Fruit fly (Drosophila melanogaster): ENCODE measurements around the gene CG15203.

Gene CG15203

DNA sequence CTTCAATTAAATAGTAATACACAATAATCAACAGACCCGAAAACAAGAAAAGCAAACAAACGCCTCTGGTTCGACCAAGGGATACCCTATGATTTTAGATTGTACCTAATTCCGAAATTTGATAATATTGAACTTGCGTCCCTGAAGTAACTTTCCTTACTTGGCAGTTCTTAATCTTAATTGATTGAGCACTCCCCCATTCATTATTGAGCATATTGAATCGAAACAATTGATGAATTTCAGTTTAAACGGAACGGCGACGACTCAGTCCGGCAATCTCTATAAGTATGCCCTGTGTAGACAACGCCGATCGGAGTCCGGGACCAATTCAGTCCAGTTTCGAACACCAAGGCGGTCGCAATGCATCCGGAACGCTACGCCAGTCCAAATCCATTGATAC is at the start of gene CG15203:
Gene CG15203 (plus strand): TSS at position 301 of the 400 bp plus-strand sequence.
- TF ChIP-seq h (GFP tag; optimal IDR thresholded peaks at IDR 0.05) (no peak), OdsH (GFP tag; optimal IDR thresholded peaks at IDR 0.05) (no peak), CrebA (GFP tag; optimal IDR thresholded peaks at IDR 0.05; ENCODE audit: borderline replicate concordance) (no peak), psq (GFP tag; optimal IDR thresholded peaks at IDR 0.05) (no peak), sage (GFP tag; optimal IDR thresholded peaks at IDR 0.05) (no peak), ey (GFP tag; optimal IDR thresholded peaks at IDR 0.05) (no peak), Hr78 (GFP tag; optimal IDR thresholded peaks at IDR 0.05) (no peak), usp (GFP tag; optimal IDR thresholded peaks at IDR 0.05) (no peak), CG32264 (GFP tag; optimal IDR thresholded peaks at IDR 0.05) (no peak)

DNA sequence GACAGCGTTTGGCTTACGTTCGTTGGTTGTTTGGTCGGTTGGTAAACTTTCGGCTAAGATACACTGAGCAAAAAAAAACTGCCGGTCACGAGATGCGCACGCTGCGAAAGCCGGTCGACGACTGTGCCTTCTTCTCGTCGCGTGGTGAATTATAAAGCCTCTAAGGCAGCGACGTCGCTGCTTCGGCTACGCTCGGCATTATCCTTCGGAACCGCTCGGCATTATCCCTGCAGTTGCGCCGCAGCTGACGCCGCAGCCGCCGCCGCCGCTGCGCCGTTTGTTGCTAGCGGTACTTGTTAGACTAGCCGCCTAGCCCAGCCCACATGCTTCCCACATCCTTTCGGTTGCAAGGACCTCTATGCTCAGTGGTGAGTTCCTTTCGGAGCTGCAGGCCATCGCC is 26.6 kb upstream of the CG15203 start, which contains the start of gene vex:
Gene vex (minus strand): TSS at position 114 of the 400 bp plus-strand sequence.
- TF ChIP-seq Rel (GFP tag; optimal IDR thresholded peaks at IDR 0.05) = no peak
- TF ChIP-seq Rel (tag; optimal IDR thresholded peaks at IDR 0.05) = no peak
- TF ChIP-seq CrebA (GFP tag; optimal IDR thresholded peaks at IDR 0.05; ENCODE audit: borderline replicate concordance) = no peak
- TF ChIP-seq CG32264 (GFP tag; optimal IDR thresholded peaks at IDR 0.05) = no peak
- no peak for TF ChIP-seq Myc (optimal IDR thresholded peaks at IDR 0.05)
- no peak for TF ChIP-seq psq (GFP tag; optimal IDR thresholded peaks at IDR 0.05)
- TF ChIP-seq Hnf4 (GFP tag; optimal IDR thresholded peaks at IDR 0.05) = no peak
- TF ChIP-seq Dfd (GFP tag; optimal IDR thresholded peaks at IDR 0.05) = no peak
- no peak for TF ChIP-seq ey (GFP tag; optimal IDR thresholded peaks at IDR 0.05)
- no peak for TF ChIP-seq CG9705 (GFP tag; optimal IDR thresholded peaks at IDR 0.05)

DNA sequence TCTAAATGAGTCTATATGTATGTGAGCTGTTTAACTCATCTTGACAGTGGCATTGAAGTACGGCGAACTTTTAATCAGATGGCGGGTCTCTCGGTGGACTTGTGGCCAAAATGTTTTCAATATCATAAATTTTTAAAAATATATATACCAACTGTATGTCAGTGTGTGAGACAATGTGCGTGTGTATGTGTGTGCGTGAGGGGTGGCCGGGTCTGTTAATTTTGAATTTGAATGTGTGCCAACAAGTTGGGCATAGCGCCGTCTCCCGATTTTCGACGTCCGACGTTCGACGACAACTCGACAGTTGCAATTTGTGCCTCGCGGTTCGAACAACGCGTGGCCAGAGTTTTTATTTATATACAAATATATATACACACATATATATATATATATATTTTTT is 21.9 kb upstream of the CG15203 start, which contains the start of gene SmydA-4:
Gene SmydA-4 (plus strand): TSS at position 301 of the 400 bp plus-strand sequence.
- TF ChIP-seq woc (GFP tag; optimal IDR thresholded peaks at IDR 0.05) = no peak
- TF ChIP-seq Abd-B (GFP tag; optimal IDR thresholded peaks at IDR 0.05) = no peak
- TF ChIP-seq N (GFP tag; optimal IDR thresholded peaks at IDR 0.05) = no peak
- no peak for TF ChIP-seq brk (GFP tag; optimal IDR thresholded peaks at IDR 0.05)
- TF ChIP-seq tai (GFP tag; optimal IDR thresholded peaks at IDR 0.05) = no peak
- TF ChIP-seq Vsx2 (GFP tag; optimal IDR thresholded peaks at IDR 0.05; ENCODE audit: partially characterized antibody) = no peak
- TF ChIP-seq lola (GFP tag; optimal IDR thresholded peaks at IDR 0.05) = no peak
- no peak for TF ChIP-seq dmrt93B (GFP tag; optimal IDR thresholded peaks at IDR 0.05)
- TF ChIP-seq rgr (GFP tag; optimal IDR thresholded peaks at IDR 0.05) = no peak
- no peak for TF ChIP-seq Sp1 (GFP tag; optimal IDR thresholded peaks at IDR 0.05)
- no peak for TF ChIP-seq OdsH (GFP tag; optimal IDR thresholded peaks at IDR 0.05)
- no peak for TF ChIP-seq Dif (GFP tag; optimal IDR thresholded peaks at IDR 0.05; ENCODE audit: partially characterized antibody)
- no peak for TF ChIP-seq Mio (GFP tag; optimal IDR thresholded peaks at IDR 0.05)
- TF ChIP-seq CG9705 (GFP tag; optimal IDR thresholded peaks at IDR 0.05) = no peak
- TF ChIP-seq h (GFP tag; optimal IDR thresholded peaks at IDR 0.05) = no peak
- no peak for TF ChIP-seq Rel (GFP tag; optimal IDR thresholded peaks at IDR 0.05)
- no peak for TF ChIP-seq Rel (tag; optimal IDR thresholded peaks at IDR 0.05)
- no peak for TF ChIP-seq HLH106 (tag; optimal IDR thresholded peaks at IDR 0.05)

DNA sequence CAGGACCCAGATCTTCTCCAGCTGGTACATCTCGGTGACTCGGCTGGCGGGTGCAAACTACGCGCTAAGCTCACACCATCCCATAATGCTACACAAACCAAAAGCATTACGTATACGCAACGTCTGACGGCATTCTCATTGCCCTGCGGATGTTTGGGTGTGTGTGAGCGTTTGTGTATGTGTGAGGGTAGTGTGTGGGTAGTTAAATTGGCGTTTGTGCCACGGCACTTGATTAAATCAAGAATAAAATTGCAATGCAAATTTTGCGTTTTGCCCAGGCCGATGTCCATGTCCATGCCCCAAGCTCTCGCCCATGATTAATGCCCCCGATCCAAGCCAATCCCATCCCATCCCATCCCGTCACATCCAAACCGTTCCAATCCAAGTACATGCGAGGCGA is 12.9 kb upstream of the CG15203 start, which contains the start of gene CG1552:
Gene CG1552 (minus strand): TSS at position 101 of the 400 bp plus-strand sequence.
- TF ChIP-seq sv (GFP tag; optimal IDR thresholded peaks at IDR 0.05) (no peak), Myc (optimal IDR thresholded peaks at IDR 0.05) (no peak), ey (GFP tag; optimal IDR thresholded peaks at IDR 0.05) (no peak), Mio (GFP tag; optimal IDR thresholded peaks at IDR 0.05) (no peak), psq (GFP tag; optimal IDR thresholded peaks at IDR 0.05) (no peak)

DNA sequence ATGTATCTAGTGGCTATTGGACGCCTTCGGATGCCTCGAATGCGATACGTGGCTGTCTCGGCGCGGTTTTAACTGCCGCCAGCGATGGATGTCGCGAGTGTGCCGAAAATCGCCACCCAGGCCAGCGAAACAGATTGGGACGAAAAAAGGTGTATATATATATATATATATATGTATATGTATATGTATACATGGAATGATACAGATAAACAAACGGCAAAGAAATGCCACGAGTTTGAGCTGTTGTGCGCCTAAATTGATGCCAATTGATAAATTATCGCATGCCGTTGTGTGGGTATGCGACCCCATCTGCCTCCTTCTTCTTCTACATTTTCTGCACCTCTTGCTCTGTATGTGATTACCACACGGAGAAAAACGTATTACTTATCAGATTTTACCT is 6.8 kb upstream of the CG15203 start, which contains the start of gene CG1545:
Gene CG1545 (minus strand): TSS at position 101 of the 400 bp plus-strand sequence.
- no peak for TF ChIP-seq CG9705 (GFP tag; optimal IDR thresholded peaks at IDR 0.05)
- no peak for TF ChIP-seq Hnf4 (GFP tag; optimal IDR thresholded peaks at IDR 0.05)
- no peak for TF ChIP-seq Hr83 (GFP tag; optimal IDR thresholded peaks at IDR 0.05; ENCODE audit: poor library complexity, severe bottlenecking)
- no peak for TF ChIP-seq jim (GFP tag; optimal IDR thresholded peaks at IDR 0.05)
- TF ChIP-seq GATAd (GFP tag; optimal IDR thresholded peaks at IDR 0.05) = no peak
- no peak for TF ChIP-seq Abd-B (GFP tag; optimal IDR thresholded peaks at IDR 0.05)
- TF ChIP-seq Dif (GFP tag; optimal IDR thresholded peaks at IDR 0.05; ENCODE audit: partially characterized antibody) = no peak
- TF ChIP-seq sv (GFP tag; optimal IDR thresholded peaks at IDR 0.05) = no peak
- TF ChIP-seq OdsH (GFP tag; optimal IDR thresholded peaks at IDR 0.05) = no peak
- TF ChIP-seq dl (GFP tag; optimal IDR thresholded peaks at IDR 0.05; ENCODE audit: insufficient read depth in 1 of 2, partially characterized antibody in 2 of 2) = no peak
- no peak for TF ChIP-seq h (GFP tag; optimal IDR thresholded peaks at IDR 0.05)
- no peak for TF ChIP-seq Myc (optimal IDR thresholded peaks at IDR 0.05)
- no peak for TF ChIP-seq ey (GFP tag; optimal IDR thresholded peaks at IDR 0.05)
